Worm (Caenorhabditis elegans): Measurements from ENCODE around the gene T21D12.11.

Gene T21D12.11

DNA sequence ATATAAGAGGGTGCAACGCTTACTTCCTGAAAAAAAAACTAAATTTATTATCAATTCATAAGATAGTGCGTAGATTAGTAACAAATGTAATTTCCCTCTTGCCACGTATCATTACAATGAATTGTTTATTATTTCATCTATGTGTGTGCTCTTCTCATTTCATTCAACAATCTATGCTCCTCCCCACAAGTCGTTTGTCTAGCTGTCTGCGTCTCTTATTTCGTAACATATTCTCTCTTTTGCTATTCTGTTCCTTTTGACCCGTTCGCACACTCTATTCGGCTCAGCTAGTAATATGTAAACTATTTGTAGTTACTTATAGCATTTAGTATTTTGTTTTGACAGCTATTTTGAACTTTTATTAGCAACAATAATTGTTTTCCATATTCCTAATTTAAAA lies 12.8 kb downstream of the T21D12.11 start:
- TF ChIP-seq ama-1 (optimal IDR thresholded peaks at IDR 0.05) = no peak
- TF ChIP-seq ceh-34 (tag; optimal IDR thresholded peaks at IDR 0.05) = no peak
- TF ChIP-seq gmeb-2 (tag; optimal IDR thresholded peaks at IDR 0.05) = no peak
- no peak for TF ChIP-seq tbx-2 (tag; optimal IDR thresholded peaks at IDR 0.05)
- TF ChIP-seq ceh-14 (tag; optimal IDR thresholded peaks at IDR 0.05) = no peak
- no peak for TF ChIP-seq npax-4 (tag; optimal IDR thresholded peaks at IDR 0.05)

DNA sequence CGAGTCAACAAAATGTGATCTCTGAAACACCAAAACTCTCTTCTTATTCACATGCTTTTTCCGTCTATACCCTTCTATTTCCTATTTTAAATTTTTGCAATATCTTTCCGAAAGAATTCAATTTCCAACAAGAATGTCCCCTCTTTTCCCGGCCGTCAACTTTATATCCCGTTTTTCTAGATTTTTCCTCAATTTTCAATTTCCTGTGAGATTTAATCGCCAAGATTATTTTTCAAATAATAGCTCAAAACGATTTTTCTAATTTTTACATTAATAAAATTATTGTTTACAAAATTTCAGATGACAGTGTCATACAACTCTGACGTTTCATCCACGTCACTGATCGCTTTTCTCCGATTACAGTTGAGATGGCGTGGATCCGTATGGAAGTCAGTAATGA lies 14.1 kb downstream of the T21D12.11 start, which contains the start of gene best-19:
Gene best-19, plus strand, starts transcription at position 301 of the 400 bp plus-strand sequence.
- peak; percentile 52 for TF ChIP-seq unc-42 (tag; optimal IDR thresholded peaks at IDR 0.05)
- TF ChIP-seq ceh-48 (tag; optimal IDR thresholded peaks at IDR 0.05) = no peak
- no peak for TF ChIP-seq ref-2 (tag; optimal IDR thresholded peaks at IDR 0.05)
- TF ChIP-seq nhr-232 (tag; optimal IDR thresholded peaks at IDR 0.05) = no peak

DNA sequence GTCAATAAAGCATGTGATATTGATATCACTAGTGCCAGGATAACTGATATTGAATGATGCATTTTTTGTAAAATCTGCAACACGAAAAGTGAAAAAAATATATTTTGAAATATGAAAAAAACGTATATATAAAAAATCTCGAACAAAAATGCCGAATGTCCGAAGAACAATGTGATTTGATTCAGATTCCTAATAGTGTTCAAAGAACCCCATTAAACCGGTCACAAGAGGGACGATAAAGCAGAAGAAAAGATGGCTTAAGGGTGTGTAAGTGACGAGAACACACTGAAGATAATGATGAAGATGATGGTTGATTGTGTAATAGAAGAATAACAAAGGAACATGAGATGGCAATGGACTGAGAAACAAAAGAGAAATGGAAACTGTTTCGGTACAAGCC lies 18.8 kb downstream of the T21D12.11 start, which contains the start of gene T21D12.14:
Gene T21D12.14, minus strand, starts transcription at position 101 of the 400 bp plus-strand sequence.
- TF ChIP-seq ceh-34 (tag; optimal IDR thresholded peaks at IDR 0.05) = no peak
- no peak for TF ChIP-seq ceh-31 (tag; optimal IDR thresholded peaks at IDR 0.05)
- TF ChIP-seq lim-6 (tag; optimal IDR thresholded peaks at IDR 0.05) = no peak
- TF ChIP-seq fkh-10 (GFP tag; optimal IDR thresholded peaks at IDR 0.05) = no peak
- no peak for TF ChIP-seq ceh-18 (tag; optimal IDR thresholded peaks at IDR 0.05)
- no peak for TF ChIP-seq che-1 (tag; optimal IDR thresholded peaks at IDR 0.05)
- no peak for TF ChIP-seq unc-55 (GFP tag; optimal IDR thresholded peaks at IDR 0.05)
- no peak for TF ChIP-seq ttx-3 (tag; optimal IDR thresholded peaks at IDR 0.05)
- TF ChIP-seq ceh-22 (tag; optimal IDR thresholded peaks at IDR 0.05) = no peak
- TF ChIP-seq sox-4 (tag; optimal IDR thresholded peaks at IDR 0.05) = no peak
- no peak for TF ChIP-seq elt-2 (tag; optimal IDR thresholded peaks at IDR 0.05)
- no peak for TF ChIP-seq sdc-2 (tag; optimal IDR thresholded peaks at IDR 0.05)
- no peak for TF ChIP-seq dve-1 (tag; optimal IDR thresholded peaks at IDR 0.05)

DNA sequence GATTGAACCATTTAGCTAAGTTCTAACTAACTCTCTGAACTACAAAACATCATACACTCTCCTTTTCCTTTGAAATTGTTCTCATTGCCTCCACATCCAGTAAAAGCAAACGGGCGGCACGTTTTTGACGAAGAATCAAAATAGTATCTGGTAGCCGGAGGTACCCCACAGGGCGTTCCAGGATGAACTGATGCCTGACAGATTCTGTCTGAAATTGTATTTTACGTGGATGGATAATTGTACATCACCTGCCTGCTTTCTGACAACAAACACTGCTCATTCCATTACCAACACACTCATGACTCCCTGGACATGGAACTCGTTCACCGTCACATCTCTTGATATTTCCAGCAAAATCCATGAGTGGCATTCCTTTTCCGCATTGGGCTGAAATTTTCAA lies 21.2 kb downstream of the T21D12.11 start:
- TF ChIP-seq pag-3 (tag; optimal IDR thresholded peaks at IDR 0.05; ENCODE audit: borderline replicate concordance) (no peak), pha-2 (tag; optimal IDR thresholded peaks at IDR 0.05) (no peak), ceh-30 (tag; optimal IDR thresholded peaks at IDR 0.05) (no peak), dve-1 (tag; optimal IDR thresholded peaks at IDR 0.05) (no peak), elt-2 (tag; optimal IDR thresholded peaks at IDR 0.05) (no peak), sox-2 (GFP tag; IDR thresholded peaks at IDR 0.05) (no peak), ceh-48 (tag; optimal IDR thresholded peaks at IDR 0.05) (no peak), eyg-1 (tag; optimal IDR thresholded peaks at IDR 0.05) (no peak), ceh-34 (tag; optimal IDR thresholded peaks at IDR 0.05) (no peak), hlh-15 (tag; optimal IDR thresholded peaks at IDR 0.05) (no peak), nhr-11 (tag; optimal IDR thresholded peaks at IDR 0.05) (no peak), unc-86 (tag; optimal IDR thresholded peaks at IDR 0.05) (no peak), fkh-10 (GFP tag; optimal IDR thresholded peaks at IDR 0.05) (no peak), ama-1 (optimal IDR thresholded peaks at IDR 0.05) (no peak), pax-1 (tag; optimal IDR thresholded peaks at IDR 0.05) (no peak), syd-9 (tag; optimal IDR thresholded peaks at IDR 0.05) (no peak), nfya-1 (tag; optimal IDR thresholded peaks at IDR 0.05) (no peak), ztf-16 (tag; optimal IDR thresholded peaks at IDR 0.05) (no peak)

DNA sequence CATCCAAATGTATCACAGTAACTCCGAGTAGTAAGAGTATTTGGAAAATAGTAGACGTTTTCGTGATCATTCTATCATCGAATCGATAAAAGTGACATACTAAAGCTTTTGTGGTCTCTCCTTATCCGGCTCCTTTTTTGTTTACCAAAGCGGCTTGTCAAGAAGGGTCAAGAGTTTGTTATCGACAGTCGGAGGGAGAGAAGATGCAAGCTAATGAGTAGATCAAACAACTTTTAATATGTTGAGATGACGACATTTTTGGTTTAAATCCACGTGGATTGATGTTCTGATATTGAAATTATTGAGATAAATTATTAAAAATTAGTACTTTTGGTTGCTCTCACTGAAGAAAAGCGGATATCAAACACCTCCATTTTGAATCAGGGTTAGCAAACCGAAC lies 22.1 kb downstream of the T21D12.11 start, which contains the start of gene T21D12.7:
Gene T21D12.7, minus strand, starts transcription at position 101 of the 400 bp plus-strand sequence.
- TF ChIP-seq dmd-4 (tag; optimal IDR thresholded peaks at IDR 0.05; ENCODE audit: borderline replicate concordance) (no peak), syd-9 (tag; optimal IDR thresholded peaks at IDR 0.05) (no peak), pha-4 (tag; optimal IDR thresholded peaks at IDR 0.05) (no peak), fax-1 (tag; optimal IDR thresholded peaks at IDR 0.05) (no peak), tbx-2 (tag; optimal IDR thresholded peaks at IDR 0.05) (no peak), F13H6.1 (tag; optimal IDR thresholded peaks at IDR 0.05) (no peak), elt-4 (tag; optimal IDR thresholded peaks at IDR 0.05) (no peak), ceh-2 (tag; optimal IDR thresholded peaks at IDR 0.05) (no peak), hlh-6 (tag; optimal IDR thresholded peaks at IDR 0.05) (no peak), npax-4 (tag; optimal IDR thresholded peaks at IDR 0.05) (no peak), ceh-9 (tag; optimal IDR thresholded peaks at IDR 0.05) (no peak), sdc-2 (tag; optimal IDR thresholded peaks at IDR 0.05) (no peak), pros-1 (tag; optimal IDR thresholded peaks at IDR 0.05) (no peak), ama-1 (optimal IDR thresholded peaks at IDR 0.05) (no peak)
